Fruit fly (Drosophila melanogaster): ENCODE measurements around the gene CG13625.
A peak's percentile ranks its signal among the peaks of the same experiment; 100 is the strongest.

- TF ChIP-seq CG1233 (GFP tag; optimal IDR thresholded peaks at IDR 0.05) (no peak), HLHmδ (GFP tag; optimal IDR thresholded peaks at IDR 0.05) (no peak), ATbp (GFP tag; optimal IDR thresholded peaks at IDR 0.05) (peak; percentile 13), CG1603 (tag; optimal IDR thresholded peaks at IDR 0.05) (no peak), Lhr (GFP tag; optimal IDR thresholded peaks at IDR 0.05) (no peak)
These were observed 40.6 kb downstream of the CG13625 start, which contains the start of gene Esyt2 for dm6 chr3R:24544388-24544787.

Measured in whole organism, embryonic.